Fruit fly (Drosophila melanogaster) Kc167 (cell line): ENCODE measurements around the gene rgn.
A peak's percentile ranks its signal among the peaks of the same experiment; 100 is the strongest.

ENCODE experiments used
- Myc ChIP-seq: fragments of >200 bp; optimal IDR thresholded peaks from 2 replicates; lab custom pipeline; 2017; ENCODE audit warnings: missing external identifiers
- Sin3A ChIP-seq: fragments of >200 bp; optimal IDR thresholded peaks from 2 replicates; lab custom pipeline; 2018; ENCODE audit warnings: missing external identifiers
- h ChIP-seq: fragments of >200 bp; optimal IDR thresholded peaks from 3 replicates; lab custom pipeline; 2018; ENCODE audit warnings: missing external identifiers
- insv ChIP-seq: fragments of >200 bp; optimal IDR thresholded peaks from 3 replicates; lab custom pipeline; 2018; ENCODE audit warnings: missing external identifiers
- psq ChIP-seq: fragments of >200 bp; optimal IDR thresholded peaks from 2 replicates; lab custom pipeline; 2017; ENCODE audit warnings: missing external identifiers
- ttk ChIP-seq: sonication (Bioruptor generic); optimal IDR thresholded peaks from 2 replicates; lab custom pipeline; 2017; ENCODE audit warnings: missing external identifiers

Gene rgn

dm6 chr3L:21412140-21412539 lies 29.8 kb downstream of the rgn start:
- TF ChIP-seq ttk (lab: Kevin White, UChicago) (no peak), Sin3A (lab: Kevin White, UChicago) (no peak), insv (lab: Kevin White, UChicago) (no peak), Myc (no peak), h (lab: Kevin White, UChicago) (no peak), psq (no peak)

dm6 chr3L:21414331-21414730 lies 32.0 kb downstream of the rgn start:
- TF ChIP-seq h (lab: Kevin White, UChicago) (no peak), Sin3A (lab: Kevin White, UChicago) (no peak), Myc (no peak), ttk (lab: Kevin White, UChicago) (no peak), insv (lab: Kevin White, UChicago) (no peak), psq (no peak)

dm6 chr3L:21416921-21417447 lies 34.7 kb downstream of the rgn start:
- TF ChIP-seq psq, result no peak
- TF ChIP-seq ttk (lab: Kevin White, UChicago), result no peak
- TF ChIP-seq insv (lab: Kevin White, UChicago), result no peak

dm6 chr3L:21417884-21418536 lies 35.7 kb downstream of the rgn start:
- no peak for TF ChIP-seq ttk (lab: Kevin White, UChicago)
- TF ChIP-seq Sin3A (lab: Kevin White, UChicago), result no peak
- TF ChIP-seq psq, result no peak
- no peak for TF ChIP-seq insv (lab: Kevin White, UChicago)
- TF ChIP-seq h (lab: Kevin White, UChicago), result no peak
- no peak for TF ChIP-seq Myc

dm6 chr3L:21427490-21427889 lies 45.2 kb downstream of the rgn start, which contains the start of gene CG33288:
Gene CG33288, plus strand, starts transcription at chr3L:21427790.
- TF ChIP-seq insv (lab: Kevin White, UChicago) (no peak), Sin3A (lab: Kevin White, UChicago) (no peak), psq (no peak), Myc (no peak), ttk (lab: Kevin White, UChicago) (no peak), h (lab: Kevin White, UChicago) (no peak)

dm6 chr3L:21433098-21433497 lies 50.8 kb downstream of the rgn start, which contains the start of the genes barc and Aef1:
Gene barc, minus strand, starts transcription at chr3L:21433134.
Gene Aef1, plus strand, starts transcription at chr3L:21433422.
- TF ChIP-seq ttk (lab: Kevin White, UChicago) (no peak), h (lab: Kevin White, UChicago) (no peak), insv (lab: Kevin White, UChicago) (no peak), Sin3A (lab: Kevin White, UChicago) (peak; percentile 47), psq (no peak), Myc (no peak)

dm6 chr3L:21433744-21434384 lies 51.6 kb downstream of the rgn start:
- TF ChIP-seq ttk (lab: Kevin White, UChicago), result no peak
- no peak for TF ChIP-seq Sin3A (lab: Kevin White, UChicago)
- TF ChIP-seq insv (lab: Kevin White, UChicago), result no peak
- TF ChIP-seq h (lab: Kevin White, UChicago), result no peak
- TF ChIP-seq Myc, result no peak
- no peak for TF ChIP-seq psq

dm6 chr3L:21436089-21436488 lies 53.8 kb downstream of the rgn start:
- TF ChIP-seq h (lab: Kevin White, UChicago), result no peak
- TF ChIP-seq Sin3A (lab: Kevin White, UChicago), result no peak
- TF ChIP-seq Myc, result no peak
- TF ChIP-seq insv (lab: Kevin White, UChicago), result no peak
- no peak for TF ChIP-seq psq
- no peak for TF ChIP-seq ttk (lab: Kevin White, UChicago)

dm6 chr3L:21441216-21441813 lies 59.0 kb downstream of the rgn start, which contains the start of gene CG5664:
Gene CG5664, minus strand, starts transcription at chr3L:21441363.
- no peak for TF ChIP-seq h (lab: Kevin White, UChicago)
- TF ChIP-seq ttk (lab: Kevin White, UChicago), result no peak
- TF ChIP-seq insv (lab: Kevin White, UChicago), result no peak
- no peak for TF ChIP-seq psq
- TF ChIP-seq Sin3A (lab: Kevin White, UChicago), result no peak
- TF ChIP-seq Myc, result no peak

dm6 chr3L:21444719-21445118 lies 62.4 kb downstream of the rgn start, which contains the start of gene Alp1:
Gene Alp1, minus strand, starts transcription at chr3L:21444819.
- no peak for TF ChIP-seq insv (lab: Kevin White, UChicago)
- TF ChIP-seq h (lab: Kevin White, UChicago), result no peak
- no peak for TF ChIP-seq psq
- TF ChIP-seq ttk (lab: Kevin White, UChicago), result no peak
- no peak for TF ChIP-seq Myc
- TF ChIP-seq Sin3A (lab: Kevin White, UChicago), result no peak

- TF ChIP-seq h (lab: Kevin White, UChicago), result no peak
- no peak for TF ChIP-seq ttk (lab: Kevin White, UChicago)
Observed at dm6 chr3L:21445704-21446103, 63.4 kb downstream of the rgn start, which contains the start of gene Syx7. Gene Syx7, plus strand, starts transcription at chr3L:21445834.

- no peak for TF ChIP-seq h (lab: Kevin White, UChicago)
- no peak for TF ChIP-seq psq
- TF ChIP-seq ttk (lab: Kevin White, UChicago), result no peak
- no peak for TF ChIP-seq insv (lab: Kevin White, UChicago)
- TF ChIP-seq Myc, result no peak
- TF ChIP-seq Sin3A (lab: Kevin White, UChicago), result no peak
Observed at dm6 chr3L:21449336-21449735, 67.0 kb downstream of the rgn start.
